Fruit fly (Drosophila melanogaster) whole organism, adult: ENCODE data around the gene CG33687.

Experiments used
- CG14711 ChIP-seq: fragments of 200-800 bp; sonication (Bioruptor generic); optimal IDR thresholded peaks from 2 replicates; lab custom pipeline; 2018; ENCODE audit warnings: missing biosample characterization, mild to moderate bottlenecking, missing genetic modification characterization, moderate library complexity
- CG1620 ChIP-seq: fragments of 200-800 bp; sonication (Bioruptor generic); optimal IDR thresholded peaks from 2 replicates; lab custom pipeline; 2016; ENCODE audit warnings: missing biosample characterization, missing genetic modification characterization
- CG33017 ChIP-seq: fragments of 200-800 bp; sonication (Bioruptor generic); optimal IDR thresholded peaks from 2 replicates; lab custom pipeline; 2018; ENCODE audit warnings: missing biosample characterization, mild to moderate bottlenecking, missing genetic modification characterization, moderate library complexity
- CG5204 ChIP-seq: fragments of 200-800 bp; sonication (Bioruptor generic); optimal IDR thresholded peaks from 2 replicates; lab custom pipeline; 2016; ENCODE audit warnings: missing biosample characterization, missing genetic modification characterization
- CG7045 ChIP-seq: fragments of 200-800 bp; sonication (Bioruptor generic); optimal IDR thresholded peaks from 2 replicates; lab custom pipeline; 2017; ENCODE audit warnings: missing biosample characterization, mild to moderate bottlenecking, missing genetic modification characterization
- CG7101 ChIP-seq: fragments of 200-800 bp; sonication (Bioruptor generic); optimal IDR thresholded peaks from 2 replicates; lab custom pipeline; 2018; ENCODE audit warnings: missing biosample characterization, mild to moderate bottlenecking, missing genetic modification characterization, moderate library complexity
- Hr96 ChIP-seq: fragments of 200-800 bp; sonication (Bioruptor generic); optimal IDR thresholded peaks from 2 replicates; lab custom pipeline; 2016; ENCODE audit warnings: missing biosample characterization, missing genetic modification characterization
- Mnt ChIP-seq: fragments of 200-800 bp; sonication (Bioruptor generic); optimal IDR thresholded peaks from 2 replicates; lab custom pipeline; 2016; ENCODE audit warnings: missing biosample characterization, mild to moderate bottlenecking, missing genetic modification characterization
- bab1 ChIP-seq: fragments of 200-800 bp; sonication (Bioruptor generic); optimal IDR thresholded peaks from 3 replicates; lab custom pipeline; 2019; ENCODE audit warnings: missing biosample characterization, mild to moderate bottlenecking, missing genetic modification characterization, moderate library complexity
- kay ChIP-seq: fragments of 200-800 bp; sonication (Bioruptor generic); peaks from one replicate; lab custom pipeline; 2016; ENCODE audit warnings: missing biosample characterization, missing genetic modification characterization, borderline replicate concordance
- pad ChIP-seq: fragments of 200-800 bp; sonication (Bioruptor generic); optimal IDR thresholded peaks from 3 replicates; lab custom pipeline; 2017; ENCODE audit warnings: missing biosample characterization, missing genetic modification characterization, mild to moderate bottlenecking, moderate library complexity, missing genetic modification reagents
- tj ChIP-seq: fragments of 200-800 bp; sonication (Bioruptor generic); optimal IDR thresholded peaks from 3 replicates; lab custom pipeline; 2017; ENCODE audit warnings: missing biosample characterization, mild to moderate bottlenecking, missing genetic modification characterization, moderate library complexity
- toe ChIP-seq: fragments of 200-800 bp; sonication (Bioruptor generic); optimal IDR thresholded peaks from 2 replicates; lab custom pipeline; 2016; ENCODE audit warnings: missing biosample characterization, missing genetic modification characterization

DNA sequence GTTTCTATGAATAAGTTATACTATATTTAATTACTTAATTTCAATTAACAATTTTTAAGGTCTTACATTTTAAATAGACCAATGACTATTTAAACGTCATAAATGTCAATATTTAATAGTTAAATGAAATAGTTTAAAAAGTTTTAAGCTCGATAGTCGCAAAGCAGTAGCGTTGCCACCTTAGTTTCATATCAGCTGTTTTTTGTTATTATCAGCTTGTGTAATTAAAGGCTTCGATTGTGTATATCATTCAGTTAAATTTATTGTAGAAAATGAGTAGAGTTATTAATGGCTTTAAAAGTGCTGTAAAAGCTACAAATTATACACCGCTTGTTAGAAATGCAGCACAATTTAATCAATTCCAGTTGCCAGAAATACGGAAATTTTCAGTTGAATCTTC is 35.3 kb downstream of the CG33687 start, which contains the start of gene Hsc20:
- TF ChIP-seq tj (GFP tag; lab: Kevin White, UChicago) (no peak), CG1620 (GFP tag; lab: Kevin White, UChicago) (no peak), CG7045 (no peak), Hr96 (no peak), bab1 (GFP tag; lab: Kevin White, UChicago) (peak; percentile 10), Mnt (GFP tag; lab: Kevin White, UChicago) (no peak), toe (no peak), CG14711 (tag; lab: Kevin White, UChicago) (no peak), CG7101 (tag; lab: Kevin White, UChicago) (no peak), CG33017 (tag; lab: Kevin White, UChicago) (no peak), CG5204 (GFP tag; lab: Kevin White, UChicago) (no peak), kay (GFP tag; lab: Kevin White, UChicago) (peak; percentile 9), pad (GFP tag; lab: Kevin White, UChicago) (no peak)
